Worm (Caenorhabditis elegans) whole organism, L3 larva: ENCODE results near the gene dpff-1.

ENCODE experiments used
- ZK546.5 ChIP-seq: sonication (generic microtip); optimal IDR thresholded peaks from 2 replicates; lab custom pipeline; 2017; ENCODE audit warnings: missing biosample characterization, missing genetic modification characterization
- ama-1 ChIP-seq: fragments of 150-350 bp; optimal IDR thresholded peaks from 2 replicates; lab custom pipeline; 2018
- ceh-16 ChIP-seq: sonication (generic microtip); optimal IDR thresholded peaks from 2 replicates; lab custom pipeline; 2017; ENCODE audit warnings: missing biosample characterization, missing genetic modification characterization
- ceh-82 ChIP-seq: fragments of 150-350 bp; optimal IDR thresholded peaks from 2 replicates; lab custom pipeline; 2014; ENCODE audit warnings: missing biosample characterization, missing genetic modification characterization
- egl-5 ChIP-seq: fragments of 150-350 bp; optimal IDR thresholded peaks from 2 replicates; lab custom pipeline; 2017; ENCODE audit warnings: missing biosample characterization, missing genetic modification reagents, missing genetic modification characterization, inconsistent platforms
- elt-2 ChIP-seq: sonication (generic microtip); optimal IDR thresholded peaks from 2 replicates; lab custom pipeline; 2016; ENCODE audit warnings: missing genetic modification reagents, mild to moderate bottlenecking, missing genetic modification characterization, missing compliant biosample characterization
- elt-3 ChIP-seq, 3 experiments: fragments of 150-350 bp in 1 of 3; sonication (generic microtip) in 2 of 3; optimal IDR thresholded peaks; 2 replicates in 2 of 3; 4 replicates in 1 of 3; lab custom pipeline; 2014 to 2017; ENCODE audit warnings: missing biosample characterization in 3 of 3, missing genetic modification characterization in 3 of 3
- fkh-10 ChIP-seq: sonication (generic microtip); optimal IDR thresholded peaks from 2 replicates; lab custom pipeline; 2017; ENCODE audit warnings: missing biosample characterization, missing genetic modification reagents, missing genetic modification characterization
- fos-1 ChIP-seq: fragments of 150-350 bp; optimal IDR thresholded peaks from 2 replicates; lab custom pipeline; 2014; ENCODE audit warnings: missing biosample characterization, missing genetic modification characterization
- hmg-11 ChIP-seq: sonication (generic microtip); optimal IDR thresholded peaks from 2 replicates; lab custom pipeline; 2016; ENCODE audit warnings: missing genetic modification characterization, missing compliant biosample characterization
- jun-1 ChIP-seq: fragments of 150-350 bp; optimal IDR thresholded peaks from 2 replicates; lab custom pipeline; 2014; ENCODE audit warnings: missing biosample characterization, missing genetic modification reagents, missing genetic modification characterization
- lin-15B ChIP-seq: fragments of 150-350 bp; optimal IDR thresholded peaks from 2 replicates; lab custom pipeline; 2014; ENCODE audit warnings: missing biosample characterization, missing genetic modification characterization
- lin-39 ChIP-seq: fragments of 150-350 bp; optimal IDR thresholded peaks from 2 replicates; lab custom pipeline; 2018; ENCODE audit warnings: missing biosample characterization, missing genetic modification reagents, missing genetic modification characterization
- lsy-12 ChIP-seq: sonication (generic microtip); optimal IDR thresholded peaks from 2 replicates; lab custom pipeline; 2016; ENCODE audit warnings: mild to moderate bottlenecking, missing genetic modification characterization, missing compliant biosample characterization
- nfya-1 ChIP-seq: sonication (generic microtip); optimal IDR thresholded peaks from 2 replicates; lab custom pipeline; 2017; ENCODE audit warnings: missing genetic modification characterization, mild to moderate bottlenecking, missing compliant biosample characterization, antibody characterized with exemption, moderate library complexity; ENCODE audit not compliant: insufficient read depth
- nhr-11 ChIP-seq: fragments of 150-350 bp; optimal IDR thresholded peaks from 2 replicates; lab custom pipeline; 2014; ENCODE audit warnings: missing biosample characterization, missing genetic modification characterization
- nhr-12 ChIP-seq: fragments of 150-350 bp; optimal IDR thresholded peaks from 2 replicates; lab custom pipeline; 2014; ENCODE audit warnings: missing biosample characterization, missing genetic modification characterization
- nhr-23 ChIP-seq: fragments of 150-350 bp; optimal IDR thresholded peaks from 2 replicates; lab custom pipeline; 2014; ENCODE audit warnings: missing biosample characterization, missing genetic modification reagents, missing genetic modification characterization
- nhr-25 ChIP-seq: sonication (generic microtip); optimal IDR thresholded peaks from 2 replicates; lab custom pipeline; 2017; ENCODE audit warnings: missing biosample characterization, missing genetic modification characterization
- nhr-28 ChIP-seq: fragments of 150-350 bp; optimal IDR thresholded peaks from 2 replicates; lab custom pipeline; 2014; ENCODE audit warnings: missing biosample characterization, missing genetic modification characterization
- nhr-43 ChIP-seq: sonication (generic microtip); optimal IDR thresholded peaks from 2 replicates; lab custom pipeline; 2016; ENCODE audit warnings: mild to moderate bottlenecking, missing genetic modification characterization, missing compliant biosample characterization; ENCODE audit not compliant: poor library complexity, severe bottlenecking
- nhr-67 ChIP-seq: fragments of 150-350 bp; optimal IDR thresholded peaks from 2 replicates; lab custom pipeline; 2014; ENCODE audit warnings: missing biosample characterization, missing genetic modification characterization
- pha-4 ChIP-seq: fragments of 150-350 bp; optimal IDR thresholded peaks from 2 replicates; lab custom pipeline; 2014; ENCODE audit warnings: missing biosample characterization, missing genetic modification reagents, missing genetic modification characterization
- pqm-1 ChIP-seq: fragments of 150-350 bp; optimal IDR thresholded peaks from 2 replicates; lab custom pipeline; 2017; ENCODE audit warnings: missing biosample characterization, missing genetic modification characterization, inconsistent platforms
- sea-2 ChIP-seq: fragments of 150-350 bp; sonication (generic microtip); optimal IDR thresholded peaks from 4 replicates; lab custom pipeline; 2014; ENCODE audit warnings: missing biosample characterization, missing genetic modification reagents, missing genetic modification characterization
- snpc-4 ChIP-seq: fragments of 150-350 bp; optimal IDR thresholded peaks from 2 replicates; lab custom pipeline; 2014; ENCODE audit warnings: missing biosample characterization, missing genetic modification characterization
- tbx-2 ChIP-seq: sonication (generic microtip); optimal IDR thresholded peaks from 2 replicates; lab custom pipeline; 2016; ENCODE audit warnings: mild to moderate bottlenecking, missing genetic modification characterization, missing compliant biosample characterization
- unc-39 ChIP-seq: sonication (generic microtip); optimal IDR thresholded peaks from 4 replicates; lab custom pipeline; 2017; ENCODE audit warnings: missing biosample characterization, missing genetic modification characterization
- unc-62 ChIP-seq: fragments of 150-350 bp; sonication (generic microtip); optimal IDR thresholded peaks from 4 replicates; lab custom pipeline; 2014; ENCODE audit warnings: missing biosample characterization, missing genetic modification reagents, missing genetic modification characterization
- ztf-11 ChIP-seq: fragments of 150-350 bp; optimal IDR thresholded peaks from 2 replicates; lab custom pipeline; 2014; ENCODE audit warnings: missing biosample characterization, missing genetic modification characterization
- ztf-4 ChIP-seq: fragments of 150-350 bp; optimal IDR thresholded peaks from 2 replicates; lab custom pipeline; 2014; ENCODE audit warnings: missing biosample characterization, missing genetic modification characterization

dpff-1 gene

DNA sequence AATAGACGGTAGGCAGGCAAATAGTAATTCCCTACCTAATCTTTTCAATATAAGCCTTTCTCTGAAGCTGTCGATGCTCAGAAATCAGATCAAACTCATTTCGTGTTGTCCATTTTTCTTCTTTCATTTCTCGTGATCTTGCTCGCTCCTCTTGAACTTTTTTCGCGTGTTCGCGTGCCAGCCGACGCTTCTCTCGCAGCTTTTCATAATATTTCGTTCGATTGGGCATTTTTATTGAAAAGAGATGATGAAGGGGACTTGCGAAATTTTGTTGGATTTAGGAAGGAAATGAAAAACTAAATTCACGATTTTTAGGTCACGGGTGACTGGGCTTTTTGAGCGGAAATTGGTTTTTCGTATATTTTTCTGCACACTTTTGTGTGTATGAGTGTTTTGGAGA lies 30.8 kb upstream of the dpff-1 start, which contains the start of gene EGAP1.1:
EGAP1.1 (minus strand) TSS at position 229 of the 400 bp plus-strand sequence.
- TF ChIP-seq ceh-82 (tag; lab: Kevin White, UChicago) = no peak
- TF ChIP-seq nfya-1 = peak; percentile 4

DNA sequence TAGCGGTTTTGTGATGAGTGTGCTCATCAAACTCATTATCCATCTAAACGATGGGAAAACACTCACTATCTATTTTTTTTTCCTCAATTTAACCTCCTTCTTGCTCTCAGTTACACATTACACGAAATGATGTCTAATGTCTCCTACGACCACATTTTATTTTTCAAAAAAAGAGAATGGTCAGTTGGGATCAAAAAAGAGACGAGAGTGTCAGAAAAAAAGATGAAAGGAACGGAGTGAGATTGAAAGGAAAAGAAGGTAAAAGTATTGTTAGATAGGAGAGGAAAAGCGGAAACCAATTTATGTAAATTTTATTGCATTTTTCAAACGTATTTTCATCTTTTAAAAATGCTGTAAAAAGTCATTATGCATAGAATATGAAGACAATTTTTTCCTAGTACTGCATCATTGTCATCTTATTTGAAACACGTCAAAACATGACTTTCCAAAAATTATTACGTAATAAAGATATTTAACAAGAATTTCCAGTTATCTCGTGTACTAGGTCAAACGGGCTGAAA lies 28.1 kb upstream of the dpff-1 start:
- TF ChIP-seq fkh-10 (peak; percentile 56), ztf-11 (no peak), egl-5 (tag; lab: Kevin White, UChicago) (peak; percentile 41), lin-15B (no peak)

DNA sequence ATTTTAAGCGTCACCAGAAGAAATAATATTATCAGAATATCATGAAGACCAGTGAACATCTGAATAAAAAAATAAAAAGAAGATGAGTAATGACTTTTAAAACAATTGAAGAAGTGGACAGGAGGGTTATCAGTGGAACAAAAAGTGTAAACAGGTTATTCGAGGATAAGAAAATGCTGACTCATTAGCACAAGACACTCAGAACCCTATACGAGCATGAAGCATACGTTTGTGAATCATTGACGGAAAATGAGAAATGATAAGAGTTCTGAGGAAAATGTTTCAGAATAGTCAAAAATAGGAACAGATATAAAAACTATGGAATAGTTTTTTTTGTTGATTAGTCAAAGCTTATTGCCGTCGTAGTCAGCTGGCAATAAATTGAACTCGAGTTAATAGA lies 26.7 kb upstream of the dpff-1 start, which contains the start of gene zmp-1:
zmp-1 (minus strand) TSS at position 101 of the 400 bp plus-strand sequence.
- TF ChIP-seq ztf-4 (tag; lab: Kevin White, UChicago) (no peak), ceh-82 (tag; lab: Kevin White, UChicago) (no peak)
- TF ChIP-seq, all 47 proteins: peak for 0

DNA sequence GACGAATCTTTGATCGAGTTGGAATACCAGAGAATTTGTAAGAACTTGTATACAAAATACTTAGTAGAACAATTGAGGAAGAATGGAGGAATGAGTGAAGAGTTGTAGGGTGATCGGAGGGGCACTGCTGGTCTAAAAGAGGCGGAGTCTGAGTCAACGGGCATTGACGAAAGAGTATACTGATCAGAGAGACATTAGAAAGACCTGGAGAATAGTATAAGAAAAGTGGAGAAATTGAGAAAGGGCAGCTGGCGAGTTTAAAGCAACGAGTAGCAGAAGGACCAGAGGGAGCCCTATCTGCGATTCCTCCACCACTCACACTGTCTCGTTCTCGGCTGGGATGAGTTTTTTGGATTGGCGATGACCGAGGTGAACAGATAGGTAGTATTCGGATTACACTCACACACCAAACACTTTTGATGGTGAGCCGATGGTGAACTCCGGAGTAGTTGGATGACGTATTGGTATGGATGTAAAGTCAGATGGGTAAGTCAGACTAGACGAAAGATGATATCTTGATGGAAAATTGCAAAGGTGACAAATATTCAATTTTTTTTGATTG lies 25.4 kb upstream of the dpff-1 start, which contains the start of gene EGAP1.5:
EGAP1.5 (plus strand) TSS at position 289 of the 562 bp plus-strand sequence.
- no peak for TF ChIP-seq ztf-11
- peak; percentile 20 for TF ChIP-seq nfya-1
- TF ChIP-seq, all 47 proteins: peak for 1

DNA sequence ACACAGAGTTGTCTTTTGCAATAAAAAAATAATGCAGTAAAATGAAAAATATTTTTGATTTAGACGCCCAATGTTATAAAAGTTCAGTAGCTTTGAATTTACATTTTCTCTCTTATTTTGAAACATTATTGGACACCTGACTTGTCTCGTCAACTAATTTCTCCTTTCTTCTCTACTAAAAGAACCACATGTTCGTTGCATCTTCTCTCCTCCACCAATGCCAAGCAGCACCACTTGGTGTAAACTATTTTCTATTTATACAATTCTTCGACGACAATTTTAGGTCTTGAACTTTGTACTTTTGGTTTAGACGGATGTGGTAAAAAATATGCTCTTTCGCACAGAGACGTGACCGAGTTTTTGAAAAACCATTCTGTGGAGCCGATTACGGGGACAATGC lies 24.5 kb upstream of the dpff-1 start:
- TF ChIP-seq snpc-4 (tag; lab: Kevin White, UChicago) = no peak
- TF ChIP-seq nfya-1 = peak; percentile 30
- TF ChIP-seq, all 47 proteins: peak for 1

DNA sequence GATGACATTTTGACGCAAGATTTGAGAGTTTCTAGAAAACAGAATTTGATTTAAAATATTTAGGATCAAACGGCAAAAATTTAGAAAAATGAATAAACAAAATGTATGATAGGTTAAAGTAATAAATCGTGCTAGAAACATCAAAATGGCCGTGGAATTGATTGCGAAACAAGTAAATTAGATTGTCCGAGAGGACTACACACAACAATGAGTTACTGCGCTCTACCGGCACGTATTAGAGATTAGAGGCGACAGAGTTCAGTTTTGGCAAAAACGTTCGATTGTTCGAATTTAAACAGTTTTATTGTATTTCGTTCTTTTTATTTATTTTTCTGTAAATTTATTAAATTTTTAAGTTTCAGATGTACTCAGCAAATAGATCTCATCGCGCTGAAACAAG lies 19.6 kb upstream of the dpff-1 start, which contains the start of the genes dnc-2 and bcl-7:
dnc-2 (minus strand) TSS at position 33 of the 400 bp plus-strand sequence.
bcl-7 (plus strand) TSS at position 363 of the 400 bp plus-strand sequence.
- peak; percentile 62 for TF ChIP-seq hmg-11 (tag; lab: Kevin White, UChicago)
- TF ChIP-seq nhr-43 (tag; lab: Kevin White, UChicago) = peak; percentile 37
- peak; percentile 21 for TF ChIP-seq pqm-1
- peak; percentile 59 for TF ChIP-seq nhr-23 (tag; lab: Kevin White, UChicago)
- TF ChIP-seq lin-15B = peak; percentile 82
- TF ChIP-seq snpc-4 (tag; lab: Kevin White, UChicago) = peak; percentile 22
- TF ChIP-seq ZK546.5 (tag; lab: Kevin White, UChicago) = no peak
- peak; percentile 16 for TF ChIP-seq elt-2 (tag; lab: Kevin White, UChicago)
- TF ChIP-seq jun-1 (tag; lab: Kevin White, UChicago) = no peak
- TF ChIP-seq nfya-1 = peak; percentile 64
- TF ChIP-seq lin-39 (tag; lab: Kevin White, UChicago) = peak; percentile 65
- peak; percentile 49 for TF ChIP-seq nhr-25 (tag; lab: Kevin White, UChicago)
- TF ChIP-seq sea-2 = no peak
- TF ChIP-seq pha-4 (tag; lab: Kevin White, UChicago) = peak; percentile 82

DNA sequence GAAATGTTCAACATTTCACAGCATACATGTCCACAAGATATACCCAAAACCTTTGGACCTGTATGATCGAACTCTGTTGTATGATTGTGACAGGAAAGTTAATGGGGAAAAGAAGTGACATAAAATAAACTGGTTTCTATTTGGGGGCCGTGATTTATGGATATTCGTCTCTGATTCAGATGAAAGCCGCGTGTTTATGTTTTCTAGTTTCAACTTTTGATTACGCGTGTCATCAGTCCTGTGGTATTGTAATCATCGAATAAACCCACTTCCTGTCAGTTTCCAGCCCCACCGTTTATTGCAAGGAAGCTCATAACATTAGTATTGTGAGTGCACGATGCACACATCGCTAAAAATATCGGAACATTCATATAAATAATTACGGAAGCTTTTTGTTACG lies 16.1 kb upstream of the dpff-1 start:
- TF ChIP-seq nhr-11 (tag; lab: Kevin White, UChicago) (no peak), pha-4 (tag; lab: Kevin White, UChicago) (no peak), nhr-28 (tag; lab: Kevin White, UChicago) (no peak), lin-15B (no peak), nhr-67 (no peak), nhr-43 (tag; lab: Kevin White, UChicago) (peak; percentile 68), nhr-23 (tag; lab: Kevin White, UChicago) (peak; percentile 74), ceh-16 (no peak), nhr-25 (tag; lab: Kevin White, UChicago) (peak; percentile 74), unc-62 (GFP tag; lab: Kevin White, UChicago) (no peak)

DNA sequence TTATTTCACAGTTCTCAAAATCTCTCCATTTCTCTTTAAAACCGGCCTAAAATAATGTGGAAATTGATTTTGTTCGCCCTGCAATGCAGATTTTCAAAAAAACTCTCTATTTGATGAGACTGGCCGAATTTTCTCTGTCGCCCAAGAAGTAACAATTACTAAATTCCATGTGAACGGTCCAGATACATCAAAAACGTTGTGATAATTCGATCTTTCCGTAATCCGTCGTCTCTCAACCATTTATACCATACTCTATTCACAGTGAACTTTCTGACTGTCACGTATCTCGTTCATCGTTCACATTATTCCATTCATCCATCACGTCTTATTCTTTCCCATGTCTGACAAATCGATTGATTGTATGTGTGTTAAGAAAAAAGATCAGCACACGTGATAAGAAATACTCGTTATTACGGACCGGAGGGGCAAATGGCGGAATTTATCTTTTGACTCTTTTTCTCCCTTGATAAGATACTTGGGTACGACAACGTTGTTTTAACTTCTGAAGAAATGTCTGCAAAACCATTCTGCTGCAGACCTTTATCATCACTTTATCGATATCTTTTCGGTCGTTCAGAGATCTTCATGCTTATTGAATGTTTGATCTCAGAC lies 15.0 kb upstream of the dpff-1 start:
- TF ChIP-seq hmg-11 (tag; lab: Kevin White, UChicago) (no peak), nhr-23 (tag; lab: Kevin White, UChicago) (peak; percentile 84), ama-1 (lab: Kevin White, UChicago) (peak; percentile 66), nhr-12 (tag; lab: Kevin White, UChicago) (no peak), elt-3 (tag; optimal IDR thresholded peaks at IDR 0.05; lab: Kevin White, UChicago) (peak in 2 of 3 experiments; percentile 89 to 92), nhr-43 (tag; lab: Kevin White, UChicago) (peak; percentile 92), unc-39 (tag; lab: Kevin White, UChicago) (no peak), lsy-12 (tag; lab: Kevin White, UChicago) (no peak), fos-1 (tag; lab: Kevin White, UChicago) (no peak), tbx-2 (peak; percentile 13), nhr-25 (tag; lab: Kevin White, UChicago) (peak; percentile 80)
